Worm (Caenorhabditis elegans) whole organism, L2 larva: ENCODE results near the gene F32D8.11.

ENCODE experiments used
- ama-1 ChIP-seq: fragments of 150-350 bp; optimal IDR thresholded peaks from 2 replicates; lab custom pipeline; 2018; ENCODE audit warnings: inconsistent platforms
- unc-39 ChIP-seq: fragments of 150-350 bp; optimal IDR thresholded peaks from 2 replicates; lab custom pipeline; 2014; ENCODE audit warnings: missing biosample characterization, missing genetic modification characterization

ce11 chrV:10865599-10865998 is 23.3 kb downstream of the F32D8.11 start, which contains the start of gene saeg-1:
- TF ChIP-seq ama-1 (lab: Kevin White, UChicago) = no peak
- no peak for TF ChIP-seq unc-39 (tag; lab: Kevin White, UChicago)
